Worm (Caenorhabditis elegans): ENCODE results near the gene srt-17.

- TF ChIP-seq blmp-1 (tag; optimal IDR thresholded peaks at IDR 0.05) (peak; percentile 29), fkh-10 (GFP tag; optimal IDR thresholded peaks at IDR 0.05) (no peak), lin-35 (GFP tag; optimal IDR thresholded peaks at IDR 0.05) (peak in 1 of 2 experiments; percentile 52), sptf-1 (tag; optimal IDR thresholded peaks at IDR 0.05) (no peak), unc-130 (tag; optimal IDR thresholded peaks at IDR 0.05) (no peak), nhr-47 (tag; optimal IDR thresholded peaks at IDR 0.05) (no peak)
Observed at ce11 chrV:667459-667858, 42.6 kb upstream of the srt-17 start, which contains the start of gene nhr-180.
